Worm (Caenorhabditis elegans): ENCODE results near the gene F46G11.2.

- no peak for TF ChIP-seq isw-1 (GFP tag; IDR thresholded peaks at IDR 0.05)
- TF ChIP-seq Y116A8C.19 (tag; optimal IDR thresholded peaks at IDR 0.05; ENCODE audit: borderline replicate concordance) = no peak
- no peak for TF ChIP-seq unc-130 (tag; optimal IDR thresholded peaks at IDR 0.05)
- no peak for TF ChIP-seq unc-30 (tag; optimal IDR thresholded peaks at IDR 0.05)
- no peak for TF ChIP-seq lir-3 (tag; optimal IDR thresholded peaks at IDR 0.05; ENCODE audit: poor library complexity)
- TF ChIP-seq ztf-11 (tag; optimal IDR thresholded peaks at IDR 0.05) = no peak
- TF ChIP-seq elt-3 (tag; optimal IDR thresholded peaks at IDR 0.05) = no peak
- no peak for TF ChIP-seq mdl-1 (tag; optimal IDR thresholded peaks at IDR 0.05)
- TF ChIP-seq aly-2 (tag; optimal IDR thresholded peaks at IDR 0.05) = no peak
- no peak for TF ChIP-seq ama-1 (optimal IDR thresholded peaks at IDR 0.05)
- no peak for TF ChIP-seq mef-2 (tag; optimal IDR thresholded peaks at IDR 0.05)
- TF ChIP-seq pqm-1 (tag; optimal IDR thresholded peaks at IDR 0.05) = no peak
- no peak for TF ChIP-seq lin-35 (GFP tag; optimal IDR thresholded peaks at IDR 0.05)
These were observed 41.3 kb upstream of the F46G11.2 start for ce11 chrX:5746665-5747064.
